Fruit fly (Drosophila melanogaster) whole organism, embryonic: ENCODE results near the gene Uch-L5R.

ENCODE experiments used
- Antp ChIP-seq: fragments of 200-800 bp; sonication (Bioruptor generic); optimal IDR thresholded peaks from 3 replicates; lab custom pipeline; 2016; ENCODE audit warnings: missing biosample characterization, missing genetic modification characterization
- B-H1 ChIP-seq: fragments of 200-800 bp; sonication (Bioruptor generic); IDR thresholded peaks from 3 replicates; pipeline ENCODE4 v1.3.6; 2022; ENCODE audit warnings: missing biosample characterization, missing genetic modification characterization
- BEAF-32 ChIP-seq: fragments of 200-800 bp; sonication (Bioruptor generic); optimal IDR thresholded peaks from 3 replicates; lab custom pipeline; 2017; ENCODE audit warnings: missing biosample characterization, missing genetic modification characterization, mild to moderate bottlenecking, moderate library complexity, missing genetic modification reagents
- CG11695 ChIP-seq: fragments of 200-800 bp; sonication (Bioruptor generic); IDR thresholded peaks from 3 replicates; pipeline ENCODE4 v1.3.6; 2022; ENCODE audit warnings: missing biosample characterization, missing genetic modification characterization
- CG12299 ChIP-seq: fragments of 200-800 bp; sonication (Bioruptor generic); optimal IDR thresholded peaks from 2 replicates; lab custom pipeline; 2018; ENCODE audit warnings: missing biosample characterization, mild to moderate bottlenecking, missing genetic modification characterization
- CG14860 ChIP-seq: fragments of 200-800 bp; sonication (Bioruptor generic); IDR thresholded peaks from 3 replicates; pipeline ENCODE4 v1.3.6; 2022; ENCODE audit warnings: missing biosample characterization, missing genetic modification characterization; ENCODE audit not compliant: partially characterized antibody
- CG1529 ChIP-seq: fragments of 200-800 bp; sonication (Bioruptor generic); optimal IDR thresholded peaks from 3 replicates; lab custom pipeline; 2018; ENCODE audit warnings: missing biosample characterization, missing genetic modification characterization
- CG16779 ChIP-seq: fragments of 200-800 bp; sonication (Bioruptor generic); IDR thresholded peaks from 2 replicates; pipeline ENCODE4 v1.3.6; 2022; ENCODE audit warnings: missing biosample characterization, missing genetic modification characterization
- CG16813 ChIP-seq: fragments of 200-800 bp; sonication (Bioruptor generic); IDR thresholded peaks from 3 replicates; pipeline ENCODE4 v1.3.6; 2022; ENCODE audit warnings: missing biosample characterization, missing genetic modification characterization; ENCODE audit not compliant: partially characterized antibody
- CG34224 ChIP-seq: fragments of 200-800 bp; sonication (Bioruptor generic); IDR thresholded peaks from 3 replicates; pipeline ENCODE4 v1.3.6; 2022; ENCODE audit warnings: missing biosample characterization, missing genetic modification characterization; ENCODE audit not compliant: partially characterized antibody
- CG6791 ChIP-seq: fragments of 200-800 bp; sonication (Bioruptor generic); IDR thresholded peaks from 3 replicates; pipeline ENCODE4 v1.3.6; 2022; ENCODE audit warnings: missing biosample characterization, missing genetic modification characterization; ENCODE audit not compliant: partially characterized antibody
- CG7963 ChIP-seq: fragments of 200-800 bp; sonication (Bioruptor generic); IDR thresholded peaks from 3 replicates; pipeline ENCODE4 v1.3.6; 2022; ENCODE audit warnings: missing biosample characterization, missing genetic modification characterization; ENCODE audit not compliant: partially characterized antibody
- CG8290 ChIP-seq, 3 experiments: fragments of 200-800 bp; sonication (Bioruptor generic); optimal IDR thresholded peaks; 2 replicates each; lab custom pipeline; 2016 to 2019; ENCODE audit warnings: missing biosample characterization in 3 of 3, missing genetic modification characterization in 3 of 3, mild to moderate bottlenecking in 2 of 3, moderate library complexity in 1 of 3
- Dll ChIP-seq: fragments of 200-800 bp; sonication (Bioruptor generic); IDR thresholded peaks from 4 replicates; pipeline ENCODE4 v1.3.6; 2022; ENCODE audit warnings: missing biosample characterization, missing genetic modification characterization; ENCODE audit not compliant: partially characterized antibody
- Doc3 ChIP-seq: fragments of 200-800 bp; sonication (Bioruptor generic); IDR thresholded peaks from 3 replicates; pipeline ENCODE4 v1.3.6; 2022; ENCODE audit warnings: missing biosample characterization, missing genetic modification characterization; ENCODE audit not compliant: partially characterized antibody
- Dp ChIP-seq: fragments of 200-800 bp; sonication (Bioruptor generic); optimal IDR thresholded peaks from 2 replicates; lab custom pipeline; 2018; ENCODE audit warnings: missing biosample characterization, mild to moderate bottlenecking, missing genetic modification characterization, moderate library complexity
- E2f2 ChIP-seq: fragments of 200-800 bp; sonication (Bioruptor generic); IDR thresholded peaks from 2 replicates; pipeline ENCODE4 v1.3.6; 2022; ENCODE audit warnings: missing biosample characterization, missing genetic modification characterization
- ERR ChIP-seq: fragments of 200-800 bp; sonication (Bioruptor generic); optimal IDR thresholded peaks from 2 replicates; lab custom pipeline; 2016; ENCODE audit warnings: missing biosample characterization, missing genetic modification characterization
- Ets65A ChIP-seq: fragments of 200-800 bp; sonication (Bioruptor generic); peaks from one replicate; lab custom pipeline; 2016; ENCODE audit warnings: missing biosample characterization, missing genetic modification characterization
- Gsc ChIP-seq: fragments of 200-800 bp; sonication (Bioruptor generic); IDR thresholded peaks from 2 replicates; pipeline ENCODE4 v1.3.6; 2022; ENCODE audit warnings: missing biosample characterization, missing genetic modification characterization
- HLH4C ChIP-seq: fragments of 200-800 bp; sonication (Bioruptor generic); IDR thresholded peaks from 3 replicates; pipeline ENCODE4 v1.3.6; 2022; ENCODE audit warnings: missing biosample characterization, missing genetic modification characterization; ENCODE audit not compliant: partially characterized antibody
- MBD-R2 ChIP-seq: fragments of 200-800 bp; sonication (Bioruptor generic); IDR thresholded peaks from 2 replicates; pipeline ENCODE4 v1.3.6; 2022; ENCODE audit warnings: missing biosample characterization, missing genetic modification characterization
- MESR4 ChIP-seq: fragments of 200-800 bp; sonication (Bioruptor generic); optimal IDR thresholded peaks from 2 replicates; lab custom pipeline; 2018; ENCODE audit warnings: missing biosample characterization, mild to moderate bottlenecking, missing genetic modification characterization, moderate library complexity
- Med ChIP-seq: fragments of 200-800 bp; sonication (Bioruptor generic); peaks from one replicate; lab custom pipeline; 2016; ENCODE audit warnings: missing biosample characterization, missing genetic modification characterization, mild to moderate bottlenecking, inconsistent platforms, moderate library complexity
- Nf-YA ChIP-seq: fragments of 200-800 bp; sonication (Bioruptor generic); IDR thresholded peaks from 2 replicates; pipeline ENCODE4 v1.3.6; 2022; ENCODE audit warnings: missing biosample characterization, missing genetic modification characterization
- Scr ChIP-seq: fragments of 200-800 bp; sonication (Bioruptor generic); IDR thresholded peaks from 2 replicates; pipeline ENCODE4 v1.3.6; 2022; ENCODE audit warnings: missing biosample characterization, missing genetic modification characterization; ENCODE audit not compliant: partially characterized antibody
- Sry-δ ChIP-seq: fragments of 200-800 bp; sonication (Bioruptor generic); optimal IDR thresholded peaks from 2 replicates; lab custom pipeline; 2016; ENCODE audit warnings: missing biosample characterization, missing genetic modification characterization
- ato ChIP-seq: fragments of 200-800 bp; sonication (Bioruptor generic); IDR thresholded peaks from 2 replicates; pipeline ENCODE4 v1.3.6; 2022; ENCODE audit warnings: missing biosample characterization, missing genetic modification characterization; ENCODE audit not compliant: partially characterized antibody
- bbx ChIP-seq: fragments of 200-800 bp; sonication (Bioruptor generic); IDR thresholded peaks from 2 replicates; pipeline ENCODE4 v1.3.6; 2022; ENCODE audit warnings: missing biosample characterization, missing genetic modification characterization; ENCODE audit not compliant: partially characterized antibody
- bsh ChIP-seq, 2 experiments: fragments of 200-800 bp; sonication (Bioruptor generic); optimal IDR thresholded peaks; 2 replicates each; lab custom pipeline; 2017 to 2018; ENCODE audit warnings: mild to moderate bottlenecking in 2 of 2, missing biosample characterization in 2 of 2, missing genetic modification characterization in 2 of 2, moderate library complexity in 1 of 2
- dimm ChIP-seq: fragments of 200-800 bp; sonication (Bioruptor generic); IDR thresholded peaks from 2 replicates; pipeline ENCODE4 v1.3.6; 2022; ENCODE audit warnings: missing biosample characterization, missing genetic modification characterization
- ewg ChIP-seq: fragments of 200-800 bp; sonication (Bioruptor generic); optimal IDR thresholded peaks from 3 replicates; lab custom pipeline; 2017; ENCODE audit warnings: mild to moderate bottlenecking, missing biosample characterization, missing genetic modification reagents, missing genetic modification characterization
- gcm2 ChIP-seq: fragments of 200-800 bp; sonication (Bioruptor generic); optimal IDR thresholded peaks from 2 replicates; lab custom pipeline; 2016; ENCODE audit warnings: missing biosample characterization, missing genetic modification characterization
- gfzf ChIP-seq: fragments of 200-800 bp; sonication (Bioruptor generic); optimal IDR thresholded peaks from 2 replicates; lab custom pipeline; 2016; ENCODE audit warnings: missing biosample characterization, mild to moderate bottlenecking, missing genetic modification characterization, moderate library complexity
- hb ChIP-seq: fragments of 200-800 bp; sonication (Bioruptor generic); IDR thresholded peaks from 3 replicates; pipeline ENCODE4 v1.3.6; 2022; ENCODE audit warnings: missing biosample characterization, missing genetic modification characterization; ENCODE audit not compliant: partially characterized antibody
- inv ChIP-seq: fragments of 200-800 bp; sonication (Bioruptor generic); IDR thresholded peaks from 2 replicates; pipeline ENCODE4 v1.3.6; 2022; ENCODE audit warnings: missing biosample characterization, missing genetic modification characterization; ENCODE audit not compliant: partially characterized antibody
- jumu ChIP-seq: fragments of 200-800 bp; sonication (Bioruptor generic); optimal IDR thresholded peaks from 3 replicates; lab custom pipeline; 2016; ENCODE audit warnings: missing biosample characterization, missing genetic modification characterization
- knrl ChIP-seq: fragments of 200-800 bp; sonication (Bioruptor generic); IDR thresholded peaks from 3 replicates; pipeline ENCODE4 v1.3.6; 2022; ENCODE audit warnings: missing biosample characterization, missing genetic modification characterization; ENCODE audit not compliant: partially characterized antibody
- pzg ChIP-seq: fragments of 200-800 bp; sonication (Bioruptor generic); optimal IDR thresholded peaks from 3 replicates; lab custom pipeline; 2018; ENCODE audit warnings: missing biosample characterization, mild to moderate bottlenecking, missing genetic modification characterization, moderate library complexity
- ro ChIP-seq: fragments of 200-800 bp; sonication (Bioruptor generic); IDR thresholded peaks from 2 replicates; pipeline ENCODE4 v1.3.6; 2022; ENCODE audit warnings: missing biosample characterization, missing genetic modification characterization
- row ChIP-seq: fragments of 200-800 bp; sonication (Bioruptor generic); IDR thresholded peaks from 3 replicates; pipeline ENCODE4 v1.3.6; 2022; ENCODE audit warnings: missing biosample characterization, missing genetic modification characterization
- sna ChIP-seq: fragments of 200-800 bp; sonication (Bioruptor generic); IDR thresholded peaks from 2 replicates; pipeline ENCODE4 v1.3.6; 2022; ENCODE audit warnings: missing biosample characterization, missing genetic modification characterization; ENCODE audit not compliant: partially characterized antibody
- sqz ChIP-seq: fragments of 200-800 bp; sonication (Bioruptor generic); optimal IDR thresholded peaks from 3 replicates; lab custom pipeline; 2018; ENCODE audit warnings: missing biosample characterization, mild to moderate bottlenecking, missing genetic modification characterization
- stwl ChIP-seq: fragments of 200-800 bp; sonication (Bioruptor generic); optimal IDR thresholded peaks from 3 replicates; lab custom pipeline; 2018; ENCODE audit warnings: missing biosample characterization, mild to moderate bottlenecking, missing genetic modification characterization, moderate library complexity
- tio ChIP-seq: fragments of 200-800 bp; sonication (Bioruptor generic); optimal IDR thresholded peaks from 2 replicates; lab custom pipeline; 2017; ENCODE audit warnings: missing biosample characterization, missing genetic modification characterization, inconsistent platforms
- tna ChIP-seq: fragments of 200-800 bp; sonication (Bioruptor generic); IDR thresholded peaks from 2 replicates; pipeline ENCODE4 v1.3.6; 2022; ENCODE audit warnings: missing biosample characterization, missing genetic modification characterization; ENCODE audit not compliant: partially characterized antibody
- zen2 ChIP-seq: fragments of 200-800 bp; sonication (Bioruptor generic); IDR thresholded peaks from 3 replicates; pipeline ENCODE4 v1.3.6; 2022; ENCODE audit warnings: missing biosample characterization, missing genetic modification characterization; ENCODE audit not compliant: partially characterized antibody

The Uch-L5R gene

DNA sequence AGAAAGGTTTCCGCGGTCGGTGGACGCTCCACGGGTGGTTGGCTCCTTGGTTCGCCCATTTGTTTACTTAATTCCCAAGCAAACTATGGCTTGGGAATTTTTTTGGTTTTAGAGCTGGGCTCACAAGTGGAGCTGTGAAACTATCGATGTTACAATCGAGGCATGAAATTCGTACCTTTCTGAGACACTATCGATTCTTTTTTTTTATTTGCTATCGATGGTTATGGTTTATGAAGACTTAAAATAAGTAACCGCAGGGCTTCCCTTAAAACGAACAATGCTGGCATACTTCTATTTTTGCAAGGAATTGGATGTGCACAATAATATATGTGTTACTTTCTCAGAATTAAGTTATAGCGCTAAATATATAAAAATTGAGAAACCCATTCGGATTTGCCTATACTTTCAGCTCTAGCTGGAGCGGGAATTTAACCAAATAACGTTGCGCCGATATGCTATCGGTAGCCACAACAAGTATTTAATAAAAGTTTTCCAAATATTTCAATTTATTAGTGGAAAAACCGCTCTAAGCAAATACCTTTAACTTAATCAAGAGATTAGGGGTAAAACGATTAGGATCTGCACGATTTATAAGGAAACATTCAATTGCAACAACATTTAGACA lies 38.5 kb downstream of the Uch-L5R start, which contains the start of gene Chrac-16:
TSS of gene Chrac-16 (minus strand) at position 147 of the 625 bp plus-strand sequence.
- TF ChIP-seq Antp: no peak
- TF ChIP-seq tna (GFP tag; lab: Robert Waterston, UW): peak; percentile 70
- TF ChIP-seq Sry-δ (GFP tag; lab: Kevin White, UChicago): peak; percentile 83
- TF ChIP-seq Gsc (GFP tag; lab: Robert Waterston, UW): no peak
- peak; percentile 83 for TF ChIP-seq CG16813 (GFP tag; lab: Robert Waterston, UW)
- no peak for TF ChIP-seq ewg (GFP tag; lab: Kevin White, UChicago)
- TF ChIP-seq MESR4 (GFP tag; lab: Kevin White, UChicago): peak; percentile 65
- TF ChIP-seq CG8290 (GFP tag; optimal IDR thresholded peaks at IDR 0.05; lab: Kevin White, UChicago): no peak
- TF ChIP-seq CG8290 (tag; optimal IDR thresholded peaks at IDR 0.05; lab: Kevin White, UChicago): no peak
- peak; percentile 74 for TF ChIP-seq BEAF-32
- TF ChIP-seq sna: peak; percentile 70
- peak; percentile 84 for TF ChIP-seq CG6791
- no peak for TF ChIP-seq gcm2 (GFP tag; lab: Kevin White, UChicago)
- no peak for TF ChIP-seq Nf-YA
- peak; percentile 62 for TF ChIP-seq Med (GFP tag; lab: Kevin White, UChicago)
- peak; percentile 80 for TF ChIP-seq knrl
- no peak for TF ChIP-seq bsh (GFP tag; optimal IDR thresholded peaks at IDR 0.05; lab: Kevin White, UChicago)
- peak; percentile 77 for TF ChIP-seq inv (GFP tag; lab: Robert Waterston, UW)
- peak; percentile 19 for TF ChIP-seq sqz
- TF ChIP-seq stwl: peak; percentile 38
- peak; percentile 20 for TF ChIP-seq gfzf (GFP tag; lab: Kevin White, UChicago)
- no peak for TF ChIP-seq CG11695 (GFP tag; lab: Robert Waterston, UW)
- peak; percentile 78 for TF ChIP-seq Scr (GFP tag; lab: Robert Waterston, UW)
- no peak for TF ChIP-seq CG1529 (GFP tag; lab: Kevin White, UChicago)
- TF ChIP-seq CG14860 (GFP tag; lab: Robert Waterston, UW): peak; percentile 78
- peak; percentile 11 for TF ChIP-seq Dp (GFP tag; lab: Kevin White, UChicago)
- no peak for TF ChIP-seq ro (GFP tag; lab: Robert Waterston, UW)
- TF ChIP-seq CG12299 (tag; lab: Kevin White, UChicago): no peak
- TF ChIP-seq pzg (GFP tag; lab: Kevin White, UChicago): peak; percentile 29
- TF ChIP-seq MBD-R2 (GFP tag; lab: Robert Waterston, UW): peak; percentile 55
- peak; percentile 70 for TF ChIP-seq ato
- peak; percentile 9 for TF ChIP-seq Ets65A (GFP tag; lab: Kevin White, UChicago)
- TF ChIP-seq Doc3 (GFP tag; lab: Robert Waterston, UW): peak; percentile 67
- peak; percentile 70 for TF ChIP-seq HLH4C (GFP tag; lab: Robert Waterston, UW)
- peak; percentile 63; the same call in 2 of the 3 replicates for TF ChIP-seq CG7963 (GFP tag; lab: Robert Waterston, UW)
- peak; percentile 86 for TF ChIP-seq bbx (GFP tag; lab: Robert Waterston, UW)
- TF ChIP-seq B-H1 (GFP tag; lab: Robert Waterston, UW): no peak
- no peak for TF ChIP-seq ERR (GFP tag; lab: Kevin White, UChicago)
- peak; percentile 61 for TF ChIP-seq CG34224
- peak; percentile 73 for TF ChIP-seq zen2
- no peak for TF ChIP-seq dimm (GFP tag; lab: Robert Waterston, UW)
- TF ChIP-seq hb (GFP tag; lab: Robert Waterston, UW): peak; percentile 73
- no peak for TF ChIP-seq CG16779 (GFP tag; lab: Robert Waterston, UW)
- no peak for TF ChIP-seq tio (GFP tag; lab: Kevin White, UChicago)
- peak; percentile 78 for TF ChIP-seq Dll
- TF ChIP-seq E2f2: peak; percentile 7; the same call in 1 of the 2 replicates
- peak; percentile 37; the same call in 2 of the 3 replicates for TF ChIP-seq row (GFP tag; lab: Robert Waterston, UW)
- no peak for TF ChIP-seq jumu (GFP tag; lab: Kevin White, UChicago)
